Worm (Caenorhabditis elegans) whole organism, L3 larva: ENCODE results near the gene M6.4.

Source experiments
- ZK546.5 ChIP-seq: sonication (generic microtip); optimal IDR thresholded peaks from 2 replicates; lab custom pipeline; 2017; ENCODE audit warnings: missing biosample characterization, missing genetic modification characterization
- mdl-1 ChIP-seq: fragments of 150-350 bp; optimal IDR thresholded peaks from 2 replicates; lab custom pipeline; 2014; ENCODE audit warnings: missing biosample characterization, missing genetic modification characterization
- nhr-12 ChIP-seq: fragments of 150-350 bp; optimal IDR thresholded peaks from 2 replicates; lab custom pipeline; 2014; ENCODE audit warnings: missing biosample characterization, missing genetic modification characterization
- nhr-77 ChIP-seq: fragments of 150-350 bp; optimal IDR thresholded peaks from 2 replicates; lab custom pipeline; 2014; ENCODE audit warnings: missing biosample characterization, missing genetic modification characterization
- pha-4 ChIP-seq: fragments of 150-350 bp; optimal IDR thresholded peaks from 2 replicates; lab custom pipeline; 2014; ENCODE audit warnings: missing biosample characterization, missing genetic modification reagents, missing genetic modification characterization
- pqm-1 ChIP-seq: fragments of 150-350 bp; optimal IDR thresholded peaks from 2 replicates; lab custom pipeline; 2017; ENCODE audit warnings: missing biosample characterization, missing genetic modification characterization, inconsistent platforms
- snpc-4 ChIP-seq: fragments of 150-350 bp; optimal IDR thresholded peaks from 2 replicates; lab custom pipeline; 2014; ENCODE audit warnings: missing biosample characterization, missing genetic modification characterization
- unc-62 ChIP-seq: fragments of 150-350 bp; sonication (generic microtip); optimal IDR thresholded peaks from 4 replicates; lab custom pipeline; 2014; ENCODE audit warnings: missing biosample characterization, missing genetic modification reagents, missing genetic modification characterization
- zag-1 ChIP-seq: fragments of 150-350 bp; optimal IDR thresholded peaks from 2 replicates; lab custom pipeline; 2014; ENCODE audit warnings: missing biosample characterization, missing genetic modification characterization

DNA sequence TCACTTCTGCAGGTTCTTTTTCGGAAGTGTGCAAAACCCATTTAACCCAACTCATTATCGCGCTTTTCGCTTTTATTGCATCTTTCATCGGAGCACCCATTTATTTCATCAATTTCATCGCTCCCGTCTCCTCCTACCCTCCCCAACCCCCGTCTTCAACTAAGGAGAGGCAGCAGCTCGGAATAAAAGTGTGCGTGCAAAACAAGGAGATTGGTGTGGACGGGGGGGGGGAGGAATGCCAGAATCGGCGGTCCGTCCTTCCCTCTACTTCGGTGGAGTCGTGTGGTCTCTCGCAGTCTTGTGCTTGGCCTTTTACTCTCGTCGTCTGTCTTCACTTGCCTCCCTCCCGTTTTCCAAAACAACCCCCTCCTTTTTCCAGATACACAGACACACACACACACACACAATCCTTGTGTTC, 27.6 kb upstream of the M6.4 start:
- TF ChIP-seq pqm-1: no peak
- no peak for TF ChIP-seq pha-4 (tag; lab: Kevin White, UChicago)
- no peak for TF ChIP-seq unc-62 (GFP tag; lab: Kevin White, UChicago)
- peak; percentile 13 for TF ChIP-seq snpc-4 (tag; lab: Kevin White, UChicago)
- TF ChIP-seq nhr-77: no peak
- TF ChIP-seq mdl-1 (tag; lab: Kevin White, UChicago): no peak
- TF ChIP-seq nhr-12: no peak
- TF ChIP-seq zag-1: no peak
- no peak for TF ChIP-seq ZK546.5 (tag; lab: Kevin White, UChicago)
